Worm (Caenorhabditis elegans) whole organism, mixed stage, embryonic: Measurements from ENCODE around the gene F54D11.4.

Source experiments
- M03D4.4 ChIP-seq: sonication (generic microtip); optimal IDR thresholded peaks from 2 replicates; lab custom pipeline; 2017; ENCODE audit warnings: mild to moderate bottlenecking, missing genetic modification characterization, missing compliant biosample characterization
- bed-3 ChIP-seq: fragments of 200-800 bp; sonication (Bioruptor generic); optimal IDR thresholded peaks from 3 replicates; lab custom pipeline; 2018; ENCODE audit warnings: mild to moderate bottlenecking, missing genetic modification characterization, moderate library complexity, missing compliant biosample characterization
- blmp-1 ChIP-seq: fragments of 150-350 bp; optimal IDR thresholded peaks from 2 replicates; lab custom pipeline; 2014; ENCODE audit warnings: missing biosample characterization, missing genetic modification characterization
- ceh-39 ChIP-seq: fragments of 150-350 bp; optimal IDR thresholded peaks from 2 replicates; lab custom pipeline; 2014; ENCODE audit warnings: missing biosample characterization, missing genetic modification characterization
- ceh-43 ChIP-seq: fragments of 200-800 bp; sonication (Bioruptor generic); optimal IDR thresholded peaks from 2 replicates; lab custom pipeline; 2018; ENCODE audit warnings: mild to moderate bottlenecking, missing genetic modification characterization, moderate library complexity, missing compliant biosample characterization
- ceh-83 ChIP-seq: fragments of 200-800 bp; sonication (Bioruptor generic); optimal IDR thresholded peaks from 2 replicates; lab custom pipeline; 2018; ENCODE audit warnings: mild to moderate bottlenecking, missing genetic modification characterization, missing compliant biosample characterization
- ces-1 ChIP-seq: fragments of 150-350 bp; optimal IDR thresholded peaks from 2 replicates; lab custom pipeline; 2014; ENCODE audit warnings: missing biosample characterization, missing genetic modification reagents, missing genetic modification characterization
- cnd-1 ChIP-seq: fragments of 200-800 bp; sonication (Bioruptor generic); optimal IDR thresholded peaks from 2 replicates; lab custom pipeline; 2018; ENCODE audit warnings: mild to moderate bottlenecking, missing genetic modification characterization, missing compliant biosample characterization
- drap-1 ChIP-seq: fragments of 200-800 bp; sonication (Bioruptor generic); optimal IDR thresholded peaks from 3 replicates; lab custom pipeline; 2018; ENCODE audit warnings: mild to moderate bottlenecking, missing genetic modification characterization, missing compliant biosample characterization
- elt-1 ChIP-seq: sonication (generic microtip); optimal IDR thresholded peaks from 2 replicates; lab custom pipeline; 2017; ENCODE audit warnings: missing genetic modification characterization, mild to moderate bottlenecking, missing compliant biosample characterization, antibody characterized with exemption, moderate library complexity, borderline replicate concordance; ENCODE audit not compliant: insufficient read depth
- elt-3 ChIP-seq: fragments of 150-350 bp; optimal IDR thresholded peaks from 2 replicates; lab custom pipeline; 2014; ENCODE audit warnings: missing biosample characterization, missing genetic modification characterization
- ham-2 ChIP-seq: fragments of 200-800 bp; sonication (Bioruptor generic); optimal IDR thresholded peaks from 2 replicates; lab custom pipeline; 2018; ENCODE audit warnings: mild to moderate bottlenecking, missing genetic modification characterization, missing compliant biosample characterization
- hlh-1 ChIP-seq: fragments of 150-350 bp; optimal IDR thresholded peaks from 2 replicates; lab custom pipeline; 2014; ENCODE audit warnings: missing biosample characterization, missing genetic modification reagents, missing genetic modification characterization
- lin-32 ChIP-seq: fragments of 200-800 bp; sonication (Bioruptor generic); optimal IDR thresholded peaks from 2 replicates; lab custom pipeline; 2018; ENCODE audit warnings: mild to moderate bottlenecking, missing genetic modification characterization, missing compliant biosample characterization
- lsy-2 ChIP-seq: fragments of 150-350 bp; optimal IDR thresholded peaks from 2 replicates; lab custom pipeline; 2014; ENCODE audit warnings: missing biosample characterization, missing genetic modification characterization
- mep-1 ChIP-seq: fragments of 150-350 bp; optimal IDR thresholded peaks from 2 replicates; lab custom pipeline; 2017; ENCODE audit warnings: missing biosample characterization, missing genetic modification reagents, missing genetic modification characterization, inconsistent platforms
- mls-2 ChIP-seq: sonication (generic microtip); optimal IDR thresholded peaks from 2 replicates; lab custom pipeline; 2016; ENCODE audit warnings: mild to moderate bottlenecking, missing genetic modification characterization, moderate library complexity, missing compliant biosample characterization
- nhr-12 ChIP-seq: fragments of 150-350 bp; optimal IDR thresholded peaks from 2 replicates; lab custom pipeline; 2014; ENCODE audit warnings: missing biosample characterization, missing genetic modification characterization
- nhr-2 ChIP-seq: fragments of 150-350 bp; optimal IDR thresholded peaks from 2 replicates; lab custom pipeline; 2014; ENCODE audit warnings: missing biosample characterization, missing genetic modification characterization
- nhr-237 ChIP-seq: fragments of 150-350 bp; optimal IDR thresholded peaks from 2 replicates; lab custom pipeline; 2014; ENCODE audit warnings: missing biosample characterization, missing genetic modification characterization
- nhr-28 ChIP-seq: fragments of 150-350 bp; optimal IDR thresholded peaks from 2 replicates; lab custom pipeline; 2014; ENCODE audit warnings: missing biosample characterization, missing genetic modification characterization
- nhr-76 ChIP-seq: sonication (generic microtip); optimal IDR thresholded peaks from 2 replicates; lab custom pipeline; 2017; ENCODE audit warnings: missing biosample characterization, missing genetic modification characterization
- pha-4 ChIP-seq: fragments of 150-350 bp; optimal IDR thresholded peaks from 2 replicates; lab custom pipeline; 2018; ENCODE audit warnings: missing biosample characterization, missing genetic modification reagents, missing genetic modification characterization
- sem-2 ChIP-seq: fragments of 200-800 bp; sonication (Bioruptor generic); optimal IDR thresholded peaks from 2 replicates; lab custom pipeline; 2018; ENCODE audit warnings: mild to moderate bottlenecking, missing genetic modification characterization, missing compliant biosample characterization
- sptf-1 ChIP-seq: sonication (generic microtip); optimal IDR thresholded peaks from 2 replicates; lab custom pipeline; 2017; ENCODE audit warnings: mild to moderate bottlenecking, missing genetic modification characterization, moderate library complexity, missing compliant biosample characterization
- tbx-8 ChIP-seq: fragments of 200-800 bp; sonication (Bioruptor generic); optimal IDR thresholded peaks from 2 replicates; lab custom pipeline; 2018; ENCODE audit warnings: mild to moderate bottlenecking, missing genetic modification characterization, moderate library complexity, missing compliant biosample characterization
- unc-120 ChIP-seq: sonication (generic microtip); optimal IDR thresholded peaks from 2 replicates; lab custom pipeline; 2017; ENCODE audit warnings: missing genetic modification characterization, missing compliant biosample characterization; ENCODE audit not compliant: poor library complexity, severe bottlenecking
- unc-39 ChIP-seq: fragments of 150-350 bp; optimal IDR thresholded peaks from 2 replicates; lab custom pipeline; 2014; ENCODE audit warnings: missing biosample characterization, missing genetic modification characterization
- unc-62 ChIP-seq: fragments of 150-350 bp; optimal IDR thresholded peaks from 2 replicates; lab custom pipeline; 2014; ENCODE audit warnings: missing biosample characterization, missing genetic modification reagents, missing genetic modification characterization
- zip-8 ChIP-seq: fragments of 150-350 bp; optimal IDR thresholded peaks from 2 replicates; lab custom pipeline; 2014; ENCODE audit warnings: missing biosample characterization, missing genetic modification characterization
- ztf-11 ChIP-seq: fragments of 150-350 bp; optimal IDR thresholded peaks from 2 replicates; lab custom pipeline; 2014; ENCODE audit warnings: missing biosample characterization, missing genetic modification characterization

F54D11.4 gene

DNA sequence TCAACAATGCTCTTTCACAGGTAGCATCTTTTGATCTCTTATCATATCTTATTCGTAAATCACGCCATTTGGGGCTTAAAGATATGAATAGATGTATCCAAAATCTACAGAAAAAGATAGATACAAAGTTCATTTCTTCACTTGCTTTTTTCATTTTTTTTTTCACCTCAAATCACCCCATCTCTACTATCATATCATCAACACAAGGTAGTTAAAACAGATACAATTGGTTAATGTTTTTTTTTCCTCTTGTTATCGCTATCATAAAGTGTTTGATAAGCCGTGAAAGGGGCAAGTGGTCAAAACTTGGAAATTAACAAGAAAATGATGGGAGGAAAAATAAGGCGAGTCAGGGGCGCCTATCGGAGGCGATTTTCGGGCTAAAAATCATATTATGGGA lies 14.3 kb downstream of the F54D11.4 start:
- no peak for TF ChIP-seq unc-62
- no peak for TF ChIP-seq nhr-237 (tag; lab: Kevin White, UChicago)
- TF ChIP-seq lin-32: no peak
- no peak for TF ChIP-seq ceh-43 (GFP tag; lab: Kevin White, UChicago)
- TF ChIP-seq, all 35 proteins: peak for 0

DNA sequence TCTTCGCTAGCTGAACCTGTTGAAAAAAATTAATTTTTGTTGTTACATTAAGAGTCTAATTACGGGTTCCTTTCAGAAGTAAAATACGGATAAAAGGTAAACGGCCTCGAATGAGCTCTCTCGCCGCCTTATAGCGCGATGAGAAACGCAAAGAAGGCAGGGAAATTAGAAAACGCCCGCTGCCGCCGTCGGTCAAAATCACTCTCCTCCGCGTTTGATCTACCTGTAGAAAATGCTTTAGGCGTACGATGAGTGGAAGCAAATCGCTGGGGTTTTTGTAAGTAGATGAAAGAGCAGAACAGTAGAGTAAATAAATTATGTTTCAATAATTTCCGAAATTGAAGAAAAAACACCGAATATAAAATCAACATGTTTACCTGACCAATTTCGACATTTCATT lies 21.2 kb downstream of the F54D11.4 start:
- no peak for TF ChIP-seq ham-2 (GFP tag; lab: Kevin White, UChicago)
- no peak for TF ChIP-seq drap-1 (GFP tag; lab: Kevin White, UChicago)
- TF ChIP-seq blmp-1: no peak
- TF ChIP-seq elt-1 (tag; lab: Kevin White, UChicago): no peak
- TF ChIP-seq, all 35 proteins: peak for 0

DNA sequence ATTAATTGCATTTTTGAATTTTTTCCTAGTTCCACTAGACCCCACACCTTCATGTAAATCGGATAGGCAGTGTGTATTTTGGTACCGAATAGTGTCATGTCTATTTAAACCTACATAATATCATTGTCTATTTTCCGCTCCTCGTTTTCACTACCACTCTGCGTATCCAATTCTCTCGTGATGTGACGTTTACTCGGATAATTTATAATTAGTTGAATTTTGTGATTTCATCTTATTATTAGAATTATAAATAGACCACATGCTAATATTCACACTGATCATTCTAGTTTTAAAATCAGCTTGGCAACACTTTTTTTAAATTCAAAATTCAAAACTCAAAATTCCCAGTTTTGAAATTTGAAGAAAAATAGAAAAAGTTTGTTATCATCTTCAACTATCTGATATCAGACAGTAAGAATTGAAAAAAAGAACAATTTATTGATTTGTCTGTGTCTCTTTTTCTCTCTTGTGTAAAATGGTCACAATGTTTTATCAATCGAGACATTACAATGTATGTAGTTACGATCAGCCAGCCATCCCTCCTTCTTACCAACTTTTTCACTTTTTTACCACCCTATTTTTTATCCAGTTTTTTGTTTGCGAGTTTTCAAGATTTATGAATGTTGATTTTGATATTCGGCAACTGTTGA lies 24.7 kb downstream of the F54D11.4 start:
- TF ChIP-seq nhr-76 (tag; lab: Kevin White, UChicago) (no peak), cnd-1 (tag; lab: Kevin White, UChicago) (no peak), sem-2 (GFP tag; lab: Kevin White, UChicago) (no peak), hlh-1 (tag; lab: Kevin White, UChicago) (no peak)

DNA sequence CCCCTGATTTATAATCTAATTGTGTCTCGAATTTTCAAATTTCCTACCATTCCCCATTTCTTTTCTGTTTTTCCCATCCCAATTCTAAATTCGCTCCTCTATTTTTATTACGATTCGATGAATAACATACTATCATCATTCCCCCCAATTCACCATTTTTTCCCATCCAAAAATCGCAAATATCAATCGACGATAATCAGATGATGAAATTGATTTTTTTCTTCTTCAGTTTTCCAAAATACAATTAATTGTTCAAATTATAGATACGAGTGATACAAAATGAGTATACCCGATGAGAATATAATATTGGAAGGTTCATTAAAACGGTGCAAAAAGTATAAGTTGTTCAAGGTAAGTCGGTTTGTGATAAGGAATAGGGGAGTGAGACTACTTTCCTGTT lies 26.7 kb downstream of the F54D11.4 start, which contains the start of gene soc-1:
TSS of gene soc-1 (plus strand) at position 262 of the 400 bp plus-strand sequence.
- TF ChIP-seq ceh-39 (tag; lab: Kevin White, UChicago) (no peak), mls-2 (tag; lab: Kevin White, UChicago) (no peak), unc-62 (no peak), sptf-1 (tag; lab: Kevin White, UChicago) (no peak), lin-32 (no peak), elt-1 (tag; lab: Kevin White, UChicago) (no peak), ceh-83 (GFP tag; lab: Kevin White, UChicago) (no peak), hlh-1 (tag; lab: Kevin White, UChicago) (no peak), mep-1 (tag; lab: Kevin White, UChicago) (no peak), M03D4.4 (tag; lab: Kevin White, UChicago) (no peak), sem-2 (GFP tag; lab: Kevin White, UChicago) (no peak), elt-3 (no peak), unc-120 (tag; lab: Kevin White, UChicago) (no peak), unc-39 (tag; lab: Kevin White, UChicago) (no peak), bed-3 (GFP tag; lab: Kevin White, UChicago) (no peak), pha-4 (tag; lab: Kevin White, UChicago) (no peak), nhr-237 (tag; lab: Kevin White, UChicago) (no peak), tbx-8 (GFP tag; lab: Kevin White, UChicago) (no peak)

DNA sequence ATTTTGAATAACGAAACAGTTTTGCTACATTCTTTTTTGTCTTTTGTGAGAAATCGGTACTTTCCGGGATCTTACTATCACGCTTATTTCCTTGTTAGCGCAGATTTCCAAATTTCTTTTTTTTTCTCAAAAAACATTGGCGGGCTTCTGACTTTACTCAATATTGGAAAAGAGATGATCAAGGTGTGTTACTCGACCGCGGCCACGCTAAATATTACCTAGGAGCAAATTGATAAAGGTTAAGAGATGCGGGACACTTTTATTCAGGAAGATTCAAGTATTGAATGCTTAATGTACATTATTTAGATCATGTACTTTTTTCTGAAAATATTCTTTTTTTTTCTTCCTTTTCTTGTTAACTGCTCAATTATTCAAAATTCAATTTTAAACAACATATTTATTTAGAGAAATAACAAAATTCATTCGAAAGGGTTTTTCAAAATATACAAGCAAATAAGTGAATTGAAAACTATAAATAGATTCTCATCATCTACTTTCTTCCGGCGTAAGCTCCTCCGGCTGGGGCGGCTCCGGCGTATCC lies 31.4 kb downstream of the F54D11.4 start:
- TF ChIP-seq nhr-237 (tag; lab: Kevin White, UChicago) (peak; percentile 55), ceh-43 (GFP tag; lab: Kevin White, UChicago) (no peak)

DNA sequence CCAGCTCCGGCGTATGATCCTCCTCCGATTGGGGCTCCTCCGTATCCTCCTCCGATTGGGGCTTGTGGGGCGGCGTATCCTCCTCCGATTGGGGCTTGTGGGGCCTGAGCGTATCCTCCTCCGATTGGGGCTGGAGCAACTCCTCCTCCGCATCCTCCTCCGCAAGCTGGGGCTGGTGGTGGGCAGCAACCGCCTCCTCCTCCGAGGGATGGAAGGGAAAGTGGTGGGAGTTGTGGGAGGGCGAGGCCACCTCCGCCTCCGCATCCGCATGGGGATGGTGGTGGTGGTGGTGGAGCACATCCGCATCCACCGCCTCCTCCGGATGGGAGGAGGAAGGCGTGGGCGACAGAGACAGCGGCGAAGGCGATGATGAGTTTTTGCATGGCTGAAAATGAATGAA lies 31.9 kb downstream of the F54D11.4 start, which contains the start of gene F41F3.3:
TSS of gene F41F3.3 (minus strand) at position 383 of the 400 bp plus-strand sequence.
- TF ChIP-seq zip-8 (no peak), sptf-1 (tag; lab: Kevin White, UChicago) (peak; percentile 64), tbx-8 (GFP tag; lab: Kevin White, UChicago) (no peak), elt-3 (no peak), hlh-1 (tag; lab: Kevin White, UChicago) (no peak), nhr-237 (tag; lab: Kevin White, UChicago) (no peak), lsy-2 (tag; lab: Kevin White, UChicago) (no peak), unc-62 (no peak), ces-1 (GFP tag; lab: Kevin White, UChicago) (no peak), nhr-2 (tag; lab: Kevin White, UChicago) (no peak), lin-32 (peak; percentile 23), bed-3 (GFP tag; lab: Kevin White, UChicago) (peak; percentile 57), unc-120 (tag; lab: Kevin White, UChicago) (peak; percentile 18), mls-2 (tag; lab: Kevin White, UChicago) (peak; percentile 68), nhr-28 (tag; lab: Kevin White, UChicago) (no peak), cnd-1 (tag; lab: Kevin White, UChicago) (no peak), ham-2 (GFP tag; lab: Kevin White, UChicago) (no peak), nhr-76 (tag; lab: Kevin White, UChicago) (no peak), sem-2 (GFP tag; lab: Kevin White, UChicago) (peak; percentile 14), ztf-11 (no peak), elt-1 (tag; lab: Kevin White, UChicago) (no peak), nhr-12 (no peak), drap-1 (GFP tag; lab: Kevin White, UChicago) (peak; percentile 15), mep-1 (tag; lab: Kevin White, UChicago) (no peak), M03D4.4 (tag; lab: Kevin White, UChicago) (peak; percentile 34), ceh-43 (GFP tag; lab: Kevin White, UChicago) (no peak)
